Fruit fly (Drosophila melanogaster) whole organism, prepupa: ENCODE results near the gene Karl.

Source experiments
- Blimp-1 ChIP-seq: fragments of 200-800 bp; sonication (Bioruptor generic); optimal IDR thresholded peaks from 3 replicates; lab custom pipeline; 2017; ENCODE audit warnings: missing biosample characterization, missing genetic modification characterization, mild to moderate bottlenecking, moderate library complexity, missing genetic modification reagents
- CG10631 ChIP-seq: fragments of 200-800 bp; sonication (Bioruptor generic); optimal IDR thresholded peaks from 2 replicates; lab custom pipeline; 2016; ENCODE audit warnings: missing biosample characterization, missing genetic modification characterization
- CG10669 ChIP-seq: fragments of 200-800 bp; sonication (Bioruptor generic); optimal IDR thresholded peaks from 3 replicates; lab custom pipeline; 2018; ENCODE audit warnings: missing biosample characterization, mild to moderate bottlenecking, missing genetic modification characterization, moderate library complexity
- CG11294 ChIP-seq: fragments of 200-800 bp; sonication (Bioruptor generic); IDR thresholded peaks from 2 replicates; pipeline ENCODE4 v1.3.6; 2022; ENCODE audit warnings: missing biosample characterization, missing genetic modification characterization
- CG11762 ChIP-seq: fragments of 200-800 bp; sonication (Bioruptor generic); optimal IDR thresholded peaks from 3 replicates; lab custom pipeline; 2016; ENCODE audit warnings: missing biosample characterization, missing genetic modification characterization; ENCODE audit not compliant: insufficient read depth
- CG11902 ChIP-seq: fragments of 200-800 bp; sonication (Bioruptor generic); optimal IDR thresholded peaks from 3 replicates; lab custom pipeline; 2016; ENCODE audit warnings: missing biosample characterization, missing genetic modification characterization
- CG3032 ChIP-seq: fragments of 200-800 bp; optimal IDR thresholded peaks from 2 replicates; lab custom pipeline; 2019; ENCODE audit warnings: missing biosample characterization, mild to moderate bottlenecking, missing genetic modification characterization, moderate library complexity
- CG32006 ChIP-seq: fragments of 200-800 bp; sonication (Bioruptor generic); optimal IDR thresholded peaks from 3 replicates; lab custom pipeline; 2017; ENCODE audit warnings: missing biosample characterization, mild to moderate bottlenecking, missing genetic modification characterization
- CG34406 ChIP-seq: fragments of 200-800 bp; sonication (Bioruptor generic); optimal IDR thresholded peaks from 3 replicates; lab custom pipeline; 2016; ENCODE audit warnings: missing biosample characterization, missing genetic modification characterization
- CG3919 ChIP-seq: fragments of 200-800 bp; sonication (Bioruptor generic); optimal IDR thresholded peaks from 3 replicates; lab custom pipeline; 2016; ENCODE audit warnings: missing biosample characterization, missing genetic modification characterization
- CG4318 ChIP-seq: fragments of 200-800 bp; sonication (Bioruptor generic); optimal IDR thresholded peaks from 3 replicates; lab custom pipeline; 2017; ENCODE audit warnings: missing biosample characterization, mild to moderate bottlenecking, missing genetic modification characterization
- CG6163 ChIP-seq: fragments of 200-800 bp; sonication (Bioruptor generic); IDR thresholded peaks from 3 replicates; pipeline ENCODE4 v1.3.6; 2022; ENCODE audit warnings: missing biosample characterization, missing genetic modification characterization
- CG6276 ChIP-seq: fragments of 200-800 bp; sonication (Bioruptor generic); optimal IDR thresholded peaks from 2 replicates; lab custom pipeline; 2017; ENCODE audit warnings: missing biosample characterization, mild to moderate bottlenecking, missing genetic modification characterization
- CG6792 ChIP-seq: fragments of 200-800 bp; sonication (Bioruptor generic); optimal IDR thresholded peaks from 3 replicates; lab custom pipeline; 2016; ENCODE audit warnings: missing biosample characterization, missing genetic modification characterization
- CG6808 ChIP-seq: fragments of 200-800 bp; sonication (Bioruptor generic); optimal IDR thresholded peaks from 3 replicates; lab custom pipeline; 2017; ENCODE audit warnings: missing biosample characterization, missing genetic modification characterization, mild to moderate bottlenecking, moderate library complexity, missing genetic modification reagents
- CG6854 ChIP-seq: fragments of 200-800 bp; sonication (Bioruptor generic); optimal IDR thresholded peaks from 2 replicates; lab custom pipeline; 2017; ENCODE audit warnings: missing biosample characterization, mild to moderate bottlenecking, missing genetic modification characterization
- CG7368 ChIP-seq: fragments of 200-800 bp; sonication (Bioruptor generic); optimal IDR thresholded peaks from 3 replicates; lab custom pipeline; 2016; ENCODE audit warnings: missing biosample characterization, missing genetic modification characterization
- CG8119 ChIP-seq: fragments of 200-800 bp; sonication (Bioruptor generic); IDR thresholded peaks from 3 replicates; pipeline ENCODE4 v1.3.6; 2022; ENCODE audit warnings: missing biosample characterization, missing genetic modification characterization
- CG8319 ChIP-seq: fragments of 200-800 bp; sonication (Bioruptor generic); optimal IDR thresholded peaks from 3 replicates; lab custom pipeline; 2016; ENCODE audit warnings: missing biosample characterization, missing genetic modification characterization
- Eip78C ChIP-seq: fragments of 200-800 bp; sonication (Bioruptor generic); peaks from one replicate; lab custom pipeline; 2016; ENCODE audit warnings: missing biosample characterization, missing genetic modification characterization
- Eip93F ChIP-seq: fragments of 200-800 bp; sonication (Bioruptor generic); optimal IDR thresholded peaks from 2 replicates; lab custom pipeline; 2016; ENCODE audit warnings: missing biosample characterization, mild to moderate bottlenecking, missing genetic modification characterization
- Ets21C ChIP-seq: fragments of 200-800 bp; sonication (Bioruptor generic); optimal IDR thresholded peaks from 3 replicates; lab custom pipeline; 2016; ENCODE audit warnings: missing biosample characterization, missing genetic modification characterization
- Gug ChIP-seq: fragments of 200-800 bp; sonication (Bioruptor generic); IDR thresholded peaks from 2 replicates; pipeline ENCODE4 v1.3.6; 2022; ENCODE audit warnings: missing biosample characterization, missing genetic modification characterization
- Hr38 ChIP-seq: sonication (Bioruptor generic); optimal IDR thresholded peaks from 2 replicates; lab custom pipeline; 2016; ENCODE audit warnings: missing biosample characterization, missing genetic modification characterization
- Hr39 ChIP-seq: fragments of 200-800 bp; sonication (Bioruptor generic); optimal IDR thresholded peaks from 2 replicates; lab custom pipeline; 2016; ENCODE audit warnings: missing biosample characterization, missing genetic modification characterization
- OdsH ChIP-seq: fragments of 200-800 bp; sonication (Bioruptor generic); optimal IDR thresholded peaks from 3 replicates; lab custom pipeline; 2016; ENCODE audit warnings: missing biosample characterization, missing genetic modification characterization
- Smox ChIP-seq: fragments of 200-800 bp; sonication (Bioruptor generic); optimal IDR thresholded peaks from 3 replicates; lab custom pipeline; 2016; ENCODE audit warnings: missing biosample characterization, missing genetic modification characterization
- Sox15 ChIP-seq: fragments of 200-800 bp; sonication (Bioruptor generic); optimal IDR thresholded peaks from 3 replicates; lab custom pipeline; 2016; ENCODE audit warnings: missing biosample characterization, missing genetic modification characterization
- achi ChIP-seq: fragments of 200-800 bp; sonication (Bioruptor generic); optimal IDR thresholded peaks from 3 replicates; lab custom pipeline; 2016; ENCODE audit warnings: missing biosample characterization, missing genetic modification characterization
- cyc ChIP-seq: fragments of 200-800 bp; sonication (Bioruptor generic); optimal IDR thresholded peaks from 3 replicates; lab custom pipeline; 2016; ENCODE audit warnings: missing biosample characterization, missing genetic modification characterization
- eg ChIP-seq: fragments of 200-800 bp; sonication (Bioruptor generic); IDR thresholded peaks from 3 replicates; pipeline ENCODE4 v1.3.6; 2022; ENCODE audit warnings: missing biosample characterization, missing genetic modification characterization
- esn ChIP-seq: fragments of 200-800 bp; sonication (Bioruptor generic); optimal IDR thresholded peaks from 2 replicates; lab custom pipeline; 2016; ENCODE audit warnings: missing biosample characterization, mild to moderate bottlenecking, missing genetic modification characterization, moderate library complexity
- fd59A ChIP-seq: fragments of 200-800 bp; sonication (Bioruptor generic); optimal IDR thresholded peaks from 2 replicates; lab custom pipeline; 2017; ENCODE audit warnings: missing biosample characterization, mild to moderate bottlenecking, missing genetic modification characterization, missing genetic modification reagents
- fd85E ChIP-seq: fragments of 200-800 bp; sonication (Bioruptor generic); optimal IDR thresholded peaks from 3 replicates; lab custom pipeline; 2016; ENCODE audit warnings: missing biosample characterization, missing genetic modification characterization
- fkh ChIP-seq: fragments of 200-800 bp; sonication (Bioruptor generic); optimal IDR thresholded peaks from 3 replicates; lab custom pipeline; 2017; ENCODE audit warnings: missing biosample characterization, mild to moderate bottlenecking, missing genetic modification characterization, moderate library complexity
- net ChIP-seq: fragments of 200-800 bp; sonication (Bioruptor generic); optimal IDR thresholded peaks from 3 replicates; lab custom pipeline; 2016; ENCODE audit warnings: missing biosample characterization, missing genetic modification characterization
- salr ChIP-seq, 2 experiments: fragments of 200-800 bp; sonication (Bioruptor generic); optimal IDR thresholded peaks; 3 replicates each; lab custom pipeline; 2016 to 2018; ENCODE audit warnings: missing biosample characterization in 2 of 2, missing genetic modification characterization in 2 of 2, mild to moderate bottlenecking in 1 of 2
- ss ChIP-seq, 2 experiments: fragments of 200-800 bp; sonication (Bioruptor generic); optimal IDR thresholded peaks; 2 replicates in 1 of 2; 3 replicates in 1 of 2; lab custom pipeline; 2017 to 2018; ENCODE audit warnings: mild to moderate bottlenecking in 2 of 2, missing biosample characterization in 2 of 2, missing genetic modification characterization in 2 of 2, moderate library complexity in 1 of 2
- svp ChIP-seq: fragments of 200-800 bp; sonication (Bioruptor generic); peaks from one replicate; lab custom pipeline; 2016; ENCODE audit warnings: missing biosample characterization, missing genetic modification characterization
- topi ChIP-seq: fragments of 200-800 bp; sonication (Bioruptor generic); optimal IDR thresholded peaks from 3 replicates; lab custom pipeline; 2016; ENCODE audit warnings: missing biosample characterization, missing genetic modification characterization
- vri ChIP-seq: fragments of 200-800 bp; sonication (Bioruptor generic); optimal IDR thresholded peaks from 3 replicates; lab custom pipeline; 2016; ENCODE audit warnings: missing biosample characterization, mild to moderate bottlenecking, missing genetic modification characterization

The Karl gene

DNA sequence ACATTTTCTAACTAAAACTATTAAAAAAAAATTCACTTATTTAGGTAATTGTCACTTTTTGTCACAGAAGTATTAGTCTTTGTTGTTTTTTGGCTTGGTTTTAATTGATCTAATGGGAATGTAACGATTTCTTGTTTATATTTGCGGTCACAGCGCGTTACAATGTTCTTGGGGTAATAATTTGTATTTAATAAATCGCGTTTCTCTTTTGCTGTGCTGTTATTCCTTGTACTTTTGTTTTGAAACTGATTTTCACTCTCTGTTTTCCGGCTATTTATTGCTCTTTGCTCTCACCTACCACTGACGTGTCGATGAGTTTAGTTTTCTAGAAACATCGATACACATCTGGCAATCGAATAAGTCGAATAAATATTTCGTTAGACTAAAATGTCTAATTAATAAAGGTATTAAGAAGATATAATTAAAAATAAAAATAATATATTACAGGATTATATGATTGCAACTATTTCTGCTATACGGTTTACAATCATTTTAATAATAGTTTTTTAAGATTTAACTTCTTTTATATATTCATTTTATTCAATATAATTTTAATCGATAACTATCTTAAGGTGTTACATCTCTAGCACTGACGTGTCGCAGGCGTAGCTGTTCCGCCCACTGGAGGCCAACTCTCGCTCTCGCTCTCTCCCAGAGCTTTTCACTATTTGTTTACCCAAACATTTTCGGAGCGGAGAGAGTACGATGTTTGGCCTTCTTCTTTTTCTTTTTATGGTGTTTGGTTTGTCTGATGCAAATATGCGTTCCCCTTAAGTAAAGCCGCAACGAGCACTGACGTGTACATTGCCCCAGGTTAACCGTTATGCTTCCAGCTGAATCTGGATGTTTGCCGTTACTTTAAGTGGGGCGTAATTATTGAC is 19.9 kb downstream of the Karl start, which contains the start of gene Hsc70-3 (continued):
- TF ChIP-seq Ets21C (no peak), CG34406 (GFP tag; lab: Kevin White, UChicago) (peak; percentile 12), CG6276 (GFP tag; lab: Kevin White, UChicago) (peak; percentile 46), esn (peak; percentile 28), Sox15 (GFP tag; lab: Kevin White, UChicago) (no peak), CG11294 (GFP tag; lab: Robert Waterston, UW) (no peak), CG3919 (peak; percentile 22), CG3032 (tag; lab: Kevin White, UChicago) (peak; percentile 13), ss (GFP tag; optimal IDR thresholded peaks at IDR 0.05; lab: Kevin White, UChicago) (peak; percentile 38 to 53)

DNA sequence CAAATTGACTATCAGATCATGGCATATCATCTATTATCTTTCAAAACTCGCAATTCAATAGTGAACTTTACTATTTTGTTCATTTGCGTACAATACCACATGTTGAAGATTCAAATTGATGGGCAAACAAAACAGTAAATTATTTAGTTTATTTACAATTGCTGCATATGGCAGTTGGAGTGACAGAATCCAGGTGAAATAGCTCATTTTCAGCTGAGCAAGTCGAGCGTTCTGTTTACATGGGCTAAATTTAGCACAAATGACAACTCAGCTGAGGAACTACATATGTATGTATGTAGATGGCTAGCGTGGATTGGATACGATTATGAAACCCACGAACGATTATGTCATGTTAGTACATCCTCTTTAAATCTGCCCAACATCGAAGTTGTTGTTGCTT is 25.6 kb downstream of the Karl start:
- no peak for TF ChIP-seq Gug (GFP tag; lab: Robert Waterston, UW)
- peak; percentile 44 for TF ChIP-seq vri (GFP tag; lab: Kevin White, UChicago)
- no peak for TF ChIP-seq CG8119 (GFP tag; lab: Robert Waterston, UW)
- no peak for TF ChIP-seq Hr39 (GFP tag; lab: Kevin White, UChicago)
- peak; percentile 54 for TF ChIP-seq fkh
- no peak for TF ChIP-seq Smox (GFP tag; lab: Kevin White, UChicago)

DNA sequence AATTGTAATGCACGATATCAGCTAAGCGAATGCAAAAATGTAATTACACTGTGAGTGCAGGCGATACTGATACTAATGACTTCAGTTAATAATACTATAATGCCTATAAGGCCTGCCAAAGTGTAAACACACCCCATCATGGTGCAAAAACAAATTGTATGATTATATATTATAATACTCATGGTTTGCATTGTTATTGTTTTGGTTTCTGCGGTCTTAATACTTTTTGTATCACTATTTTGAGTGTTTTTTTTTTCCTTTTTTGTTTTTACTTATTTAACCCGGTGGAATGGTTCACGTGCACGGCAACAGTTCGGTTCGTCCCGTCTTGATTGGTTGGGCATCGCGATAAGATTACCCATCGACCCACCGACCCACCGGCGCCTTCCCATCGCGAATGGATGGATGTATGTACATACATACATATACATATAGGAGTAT is 26.6 kb downstream of the Karl start:
- peak; percentile 51 for TF ChIP-seq Eip78C (GFP tag; lab: Kevin White, UChicago)
- no peak for TF ChIP-seq CG11294 (GFP tag; lab: Robert Waterston, UW)
- TF ChIP-seq fd59A (GFP tag; lab: Kevin White, UChicago): no peak
- TF ChIP-seq CG6163 (GFP tag; lab: Robert Waterston, UW): no peak
- peak; percentile 97 for TF ChIP-seq svp (GFP tag; lab: Kevin White, UChicago)
- peak in 1 of 2 experiments; percentile 44 for TF ChIP-seq ss (GFP tag; optimal IDR thresholded peaks at IDR 0.05; lab: Kevin White, UChicago)
- peak; percentile 24 for TF ChIP-seq CG32006 (GFP tag; lab: Kevin White, UChicago)
- TF ChIP-seq OdsH (GFP tag; lab: Kevin White, UChicago): peak; percentile 5
- no peak for TF ChIP-seq CG6808
- peak; percentile 24 for TF ChIP-seq vri (GFP tag; lab: Kevin White, UChicago)
- TF ChIP-seq CG7368: no peak

DNA sequence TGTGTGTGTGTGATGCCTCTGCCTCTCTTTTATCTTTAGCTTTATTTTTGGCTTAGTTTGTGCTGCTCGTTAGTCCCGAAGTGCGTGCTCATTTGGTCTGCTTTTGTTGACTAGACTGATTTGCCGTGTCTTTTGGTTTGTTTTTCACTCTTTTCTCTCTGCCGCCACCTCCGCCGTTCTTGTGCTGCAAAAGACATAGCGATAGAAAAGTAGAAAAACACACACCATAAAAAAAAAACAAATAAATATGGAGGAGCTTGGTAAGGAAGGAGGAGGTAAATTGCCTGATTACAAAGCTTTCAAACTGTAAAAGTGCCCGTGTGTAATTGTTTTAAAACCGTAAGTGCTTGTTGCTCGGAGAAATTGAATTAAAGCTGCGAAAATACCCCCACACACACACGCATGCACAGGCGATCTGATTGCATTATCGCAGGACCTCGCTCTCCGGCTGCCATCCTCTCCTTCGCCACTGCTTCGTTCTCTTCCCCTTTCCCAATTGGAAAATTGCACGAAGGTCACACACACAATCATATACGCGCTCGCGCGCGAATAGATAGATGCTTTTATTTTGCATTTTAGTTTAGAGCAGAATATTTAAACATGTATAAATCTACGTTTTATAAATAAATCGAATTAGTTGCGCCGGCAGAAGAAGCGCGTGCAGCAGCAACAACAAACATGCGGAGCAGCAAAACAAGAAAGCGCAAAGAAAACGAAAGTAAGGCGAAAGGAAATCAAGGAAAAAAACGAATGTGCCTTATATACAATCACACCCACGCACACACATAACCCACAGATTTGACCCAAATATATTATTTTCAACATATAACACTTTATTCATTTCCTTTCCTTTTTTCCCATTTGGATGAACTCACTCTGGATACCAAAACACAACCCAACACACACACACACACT is 28.4 kb downstream of the Karl start:
- no peak for TF ChIP-seq CG6792 (GFP tag; lab: Kevin White, UChicago)
- no peak for TF ChIP-seq CG10631 (GFP tag; lab: Kevin White, UChicago)
- no peak for TF ChIP-seq CG10669
- peak; percentile 39 for TF ChIP-seq Eip78C (GFP tag; lab: Kevin White, UChicago)
- TF ChIP-seq eg (GFP tag; lab: Robert Waterston, UW): 0 out of 3 replicates have a peak, but pooled peaks have one; percentile 31
- no peak for TF ChIP-seq salr (GFP tag; optimal IDR thresholded peaks at IDR 0.05; lab: Kevin White, UChicago)
- no peak for TF ChIP-seq CG6276 (GFP tag; lab: Kevin White, UChicago)
- no peak for TF ChIP-seq fd85E (GFP tag; lab: Kevin White, UChicago)
- TF ChIP-seq net (GFP tag; lab: Kevin White, UChicago): no peak
- no peak for TF ChIP-seq topi (GFP tag; lab: Kevin White, UChicago)
- no peak for TF ChIP-seq Gug (GFP tag; lab: Robert Waterston, UW)
- no peak for TF ChIP-seq CG8319
- TF ChIP-seq CG3919: no peak
- TF ChIP-seq cyc (GFP tag; lab: Kevin White, UChicago): no peak
- no peak for TF ChIP-seq CG4318
- TF ChIP-seq svp (GFP tag; lab: Kevin White, UChicago): peak; percentile 66
- TF ChIP-seq CG8119 (GFP tag; lab: Robert Waterston, UW): no peak
- no peak for TF ChIP-seq Eip93F (GFP tag; lab: Kevin White, UChicago)
- peak; percentile 15 for TF ChIP-seq fkh
- TF ChIP-seq fd59A (GFP tag; lab: Kevin White, UChicago): no peak
- no peak for TF ChIP-seq Hr38 (GFP tag; lab: Kevin White, UChicago)
- TF ChIP-seq achi (GFP tag; lab: Kevin White, UChicago): no peak
- TF ChIP-seq CG32006 (GFP tag; lab: Kevin White, UChicago): no peak
- TF ChIP-seq Blimp-1: peak; percentile 92
- no peak for TF ChIP-seq CG6854 (GFP tag; lab: Kevin White, UChicago)
- TF ChIP-seq CG11902 (GFP tag; lab: Kevin White, UChicago): no peak
- no peak for TF ChIP-seq CG11762 (GFP tag; lab: Kevin White, UChicago)
